Worm (Caenorhabditis elegans) whole organism, L2 larva: ENCODE measurements around the gene gpa-11.

Experiments
- C34F6.9 ChIP-seq: fragments of 150-350 bp; optimal IDR thresholded peaks from 2 replicates; lab custom pipeline; 2014; ENCODE audit warnings: missing biosample characterization, missing genetic modification characterization
- F13H6.1 ChIP-seq: sonication (generic microtip); optimal IDR thresholded peaks from 2 replicates; lab custom pipeline; 2016; ENCODE audit warnings: missing genetic modification characterization, missing compliant biosample characterization
- R02D3.7 ChIP-seq: fragments of 150-350 bp; optimal IDR thresholded peaks from 2 replicates; lab custom pipeline; 2014; ENCODE audit warnings: missing biosample characterization, missing genetic modification characterization
- Y55F3AM.14 ChIP-seq: fragments of 200-800 bp; sonication (Bioruptor generic); optimal IDR thresholded peaks from 2 replicates; lab custom pipeline; 2018; ENCODE audit warnings: mild to moderate bottlenecking, missing genetic modification characterization, missing compliant biosample characterization
- ZK546.5 ChIP-seq: sonication (generic microtip); optimal IDR thresholded peaks from 2 replicates; lab custom pipeline; 2017; ENCODE audit warnings: missing biosample characterization, missing genetic modification characterization
- alr-1 ChIP-seq: fragments of 150-350 bp; optimal IDR thresholded peaks from 2 replicates; lab custom pipeline; 2014; ENCODE audit warnings: missing biosample characterization, missing genetic modification characterization
- aly-2 ChIP-seq: fragments of 150-350 bp; optimal IDR thresholded peaks from 2 replicates; lab custom pipeline; 2014; ENCODE audit warnings: missing biosample characterization, missing genetic modification characterization
- ama-1 ChIP-seq: fragments of 150-350 bp; optimal IDR thresholded peaks from 2 replicates; lab custom pipeline; 2018; ENCODE audit warnings: inconsistent platforms
- blmp-1 ChIP-seq: sonication (generic microtip); optimal IDR thresholded peaks from 2 replicates; lab custom pipeline; 2017; ENCODE audit warnings: missing genetic modification characterization, mild to moderate bottlenecking, missing compliant biosample characterization, antibody characterized with exemption, moderate library complexity; ENCODE audit not compliant: insufficient read depth
- egl-27 ChIP-seq: sonication (generic microtip); optimal IDR thresholded peaks from 3 replicates; lab custom pipeline; 2017; ENCODE audit warnings: missing biosample characterization, missing genetic modification reagents, missing genetic modification characterization
- elt-1 ChIP-seq: fragments of 150-350 bp; optimal IDR thresholded peaks from 2 replicates; lab custom pipeline; 2014; ENCODE audit warnings: missing biosample characterization, missing genetic modification characterization
- elt-3 ChIP-seq: sonication (generic microtip); optimal IDR thresholded peaks from 2 replicates; lab custom pipeline; 2017; ENCODE audit warnings: missing biosample characterization, missing genetic modification characterization
- fos-1 ChIP-seq: fragments of 150-350 bp; optimal IDR thresholded peaks from 2 replicates; lab custom pipeline; 2014; ENCODE audit warnings: missing biosample characterization, missing genetic modification characterization
- gmeb-1 ChIP-seq: fragments of 150-350 bp; optimal IDR thresholded peaks from 2 replicates; lab custom pipeline; 2014; ENCODE audit warnings: missing biosample characterization, missing genetic modification characterization
- lin-11 ChIP-seq: fragments of 150-350 bp; sonication (generic microtip); optimal IDR thresholded peaks from 2 replicates; lab custom pipeline; 2014; ENCODE audit warnings: missing biosample characterization, missing genetic modification characterization, inconsistent platforms, mixed read lengths
- lin-13 ChIP-seq: fragments of 150-350 bp; optimal IDR thresholded peaks from 2 replicates; lab custom pipeline; 2014; ENCODE audit warnings: missing biosample characterization, missing genetic modification reagents, missing genetic modification characterization
- lin-39 ChIP-seq: fragments of 150-350 bp; optimal IDR thresholded peaks from 2 replicates; lab custom pipeline; 2014; ENCODE audit warnings: missing biosample characterization, missing genetic modification reagents, missing genetic modification characterization
- lsy-2 ChIP-seq, 2 experiments: fragments of 150-350 bp in 1 of 2; sonication (generic microtip) in 1 of 2; optimal IDR thresholded peaks; 2 replicates each; lab custom pipeline; 2014 to 2017; ENCODE audit warnings: missing biosample characterization in 2 of 2, missing genetic modification characterization in 2 of 2
- mab-5 ChIP-seq: fragments of 150-350 bp; optimal IDR thresholded peaks from 2 replicates; lab custom pipeline; 2014; ENCODE audit warnings: missing biosample characterization, missing genetic modification characterization
- mbf-1 ChIP-seq: sonication (generic microtip); optimal IDR thresholded peaks from 2 replicates; lab custom pipeline; 2017; ENCODE audit warnings: missing biosample characterization, missing genetic modification characterization
- mdl-1 ChIP-seq, 2 experiments: fragments of 150-350 bp in 1 of 2; sonication (generic microtip) in 1 of 2; optimal IDR thresholded peaks; 2 replicates each; lab custom pipeline; 2017; ENCODE audit warnings: missing biosample characterization in 2 of 2, missing genetic modification characterization in 2 of 2
- nhr-11 ChIP-seq: fragments of 150-350 bp; optimal IDR thresholded peaks from 2 replicates; lab custom pipeline; 2014; ENCODE audit warnings: missing biosample characterization, missing genetic modification characterization
- nhr-12 ChIP-seq: fragments of 150-350 bp; optimal IDR thresholded peaks from 2 replicates; lab custom pipeline; 2014; ENCODE audit warnings: missing biosample characterization, missing genetic modification characterization
- nhr-129 ChIP-seq: fragments of 150-350 bp; optimal IDR thresholded peaks from 2 replicates; lab custom pipeline; 2014; ENCODE audit warnings: missing biosample characterization, missing genetic modification characterization
- nhr-21 ChIP-seq: fragments of 150-350 bp; optimal IDR thresholded peaks from 2 replicates; lab custom pipeline; 2014; ENCODE audit warnings: missing biosample characterization, missing genetic modification characterization
- nhr-23 ChIP-seq: fragments of 150-350 bp; optimal IDR thresholded peaks from 2 replicates; lab custom pipeline; 2014; ENCODE audit warnings: missing biosample characterization, missing genetic modification reagents, missing genetic modification characterization
- nhr-237 ChIP-seq: fragments of 150-350 bp; optimal IDR thresholded peaks from 2 replicates; lab custom pipeline; 2014; ENCODE audit warnings: missing biosample characterization, missing genetic modification characterization
- nhr-25 ChIP-seq: fragments of 150-350 bp; sonication (generic microtip); optimal IDR thresholded peaks from 3 replicates; lab custom pipeline; 2014; ENCODE audit warnings: missing biosample characterization, missing genetic modification characterization
- nhr-6 ChIP-seq: fragments of 150-350 bp; optimal IDR thresholded peaks from 2 replicates; lab custom pipeline; 2014; ENCODE audit warnings: missing biosample characterization, missing genetic modification characterization
- peb-1 ChIP-seq: fragments of 150-350 bp; optimal IDR thresholded peaks from 2 replicates; lab custom pipeline; 2014; ENCODE audit warnings: missing biosample characterization, missing genetic modification characterization
- sem-4 ChIP-seq: fragments of 150-350 bp; optimal IDR thresholded peaks from 2 replicates; lab custom pipeline; 2014; ENCODE audit warnings: missing biosample characterization, missing genetic modification reagents, missing genetic modification characterization
- skn-1 ChIP-seq: sonication (generic microtip); optimal IDR thresholded peaks from 2 replicates; lab custom pipeline; 2017; ENCODE audit warnings: missing biosample characterization, missing genetic modification characterization
- snpc-4 ChIP-seq: fragments of 150-350 bp; optimal IDR thresholded peaks from 2 replicates; lab custom pipeline; 2014; ENCODE audit warnings: missing biosample characterization, missing genetic modification characterization
- unc-39 ChIP-seq: fragments of 150-350 bp; optimal IDR thresholded peaks from 2 replicates; lab custom pipeline; 2014; ENCODE audit warnings: missing biosample characterization, missing genetic modification characterization
- unc-55 ChIP-seq: fragments of 150-350 bp; sonication (generic microtip); optimal IDR thresholded peaks from 3 replicates; lab custom pipeline; 2014; ENCODE audit warnings: missing biosample characterization, missing genetic modification reagents, missing genetic modification characterization
- unc-62 ChIP-seq: fragments of 150-350 bp; optimal IDR thresholded peaks from 2 replicates; lab custom pipeline; 2014; ENCODE audit warnings: missing biosample characterization, missing genetic modification reagents, missing genetic modification characterization
- zag-1 ChIP-seq: fragments of 150-350 bp; optimal IDR thresholded peaks from 2 replicates; lab custom pipeline; 2014; ENCODE audit warnings: missing biosample characterization, missing genetic modification characterization
- ztf-1 ChIP-seq: fragments of 200-800 bp; sonication (Bioruptor generic); conservative IDR thresholded peaks from 2 replicates; pipeline ENCODE4 v1.3.6; 2022; ENCODE audit warnings: missing genetic modification characterization, missing compliant biosample characterization
- ztf-11 ChIP-seq: sonication (generic microtip); optimal IDR thresholded peaks from 2 replicates; lab custom pipeline; 2017; ENCODE audit warnings: missing biosample characterization, missing genetic modification characterization

gpa-11 gene

DNA sequence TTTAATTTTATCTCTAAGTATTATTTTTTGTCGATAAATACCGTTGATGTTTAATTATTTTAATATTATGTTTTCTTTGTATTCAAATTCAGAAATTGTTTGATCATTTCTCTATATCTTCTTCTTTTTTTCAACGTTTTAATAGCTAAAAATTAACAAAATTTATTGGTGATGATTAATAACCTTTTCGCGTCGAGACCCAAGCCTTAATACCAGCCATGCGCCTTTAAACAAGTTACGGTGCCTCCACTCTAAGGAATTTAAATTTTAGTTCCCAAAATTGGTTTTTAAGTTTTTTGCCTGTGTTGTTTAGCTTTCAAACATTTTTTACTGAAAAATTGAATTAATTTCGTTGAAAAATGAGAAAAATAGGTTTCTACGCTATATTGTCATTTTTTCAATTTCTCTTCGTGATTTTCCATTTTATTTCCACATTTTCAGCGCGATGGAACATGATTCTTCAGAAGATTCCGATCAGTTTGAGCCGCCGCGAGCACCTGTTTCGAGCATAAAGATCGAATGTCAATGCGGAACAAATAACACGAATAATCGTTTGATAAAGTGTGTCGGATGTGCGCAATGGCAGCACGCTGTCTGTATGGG lies 17.8 kb upstream of the gpa-11 start, which contains the start of gene C16A11.3:
C16A11.3 (plus strand) TSS at position 440 of the 603 bp plus-strand sequence.
- TF ChIP-seq ztf-11 (no peak), sem-4 (tag; lab: Kevin White, UChicago) (no peak), C34F6.9 (no peak), mbf-1 (tag; lab: Kevin White, UChicago) (no peak), unc-55 (GFP tag; lab: Kevin White, UChicago) (no peak), ZK546.5 (tag; lab: Kevin White, UChicago) (no peak), ztf-1 (GFP tag; lab: Robert Waterston, UW) (no peak), nhr-12 (tag; lab: Kevin White, UChicago) (no peak), alr-1 (no peak), lsy-2 (tag; optimal IDR thresholded peaks at IDR 0.05; lab: Kevin White, UChicago) (no peak), blmp-1 (tag; lab: Kevin White, UChicago) (no peak), aly-2 (tag; lab: Kevin White, UChicago) (no peak), nhr-129 (tag; lab: Kevin White, UChicago) (no peak), skn-1 (no peak), fos-1 (tag; lab: Kevin White, UChicago) (no peak), elt-1 (no peak), egl-27 (tag; lab: Kevin White, UChicago) (no peak)

DNA sequence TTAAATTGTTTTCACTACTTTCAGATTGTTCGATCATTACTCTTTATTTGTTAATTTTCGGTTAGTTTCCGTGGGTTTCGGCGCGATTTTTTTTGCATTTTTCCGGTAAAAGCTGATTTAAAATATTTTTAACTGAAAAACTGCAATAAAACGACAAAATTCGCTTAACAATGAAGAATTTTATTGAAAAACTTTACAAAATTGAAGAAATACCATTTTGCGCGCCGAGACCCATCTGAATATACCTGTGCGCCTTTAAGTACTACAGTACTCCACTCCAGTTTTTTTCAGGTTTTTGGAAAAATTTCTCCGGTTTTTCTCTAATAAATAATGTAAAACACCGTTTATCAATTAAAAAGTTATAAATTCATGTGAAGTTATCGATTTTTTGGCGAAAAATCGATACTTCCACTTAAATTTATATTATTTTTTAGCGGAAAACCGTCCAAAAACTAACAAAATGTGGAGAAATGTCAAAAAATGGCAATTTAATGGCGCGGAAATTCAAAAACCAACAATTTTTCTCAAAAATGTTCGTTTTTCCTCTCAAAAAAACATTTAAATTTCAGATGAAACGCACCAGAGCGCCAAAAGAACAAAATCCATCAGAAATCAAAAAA lies 16.1 kb upstream of the gpa-11 start, which contains the start of gene C16A11.10:
C16A11.10 (plus strand) TSS at position 570 of the 620 bp plus-strand sequence.
- no peak for TF ChIP-seq nhr-21 (tag; lab: Kevin White, UChicago)
- TF ChIP-seq alr-1, result no peak
- TF ChIP-seq nhr-25 (tag; lab: Kevin White, UChicago), result no peak
- no peak for TF ChIP-seq zag-1
- no peak for TF ChIP-seq nhr-6 (tag; lab: Kevin White, UChicago)
- TF ChIP-seq nhr-23 (tag; lab: Kevin White, UChicago), result no peak
- TF ChIP-seq nhr-11 (tag; lab: Kevin White, UChicago), result no peak
- TF ChIP-seq Y55F3AM.14 (GFP tag; lab: Kevin White, UChicago), result no peak
- no peak for TF ChIP-seq snpc-4 (tag; lab: Kevin White, UChicago)
- TF ChIP-seq unc-62, result no peak
- TF ChIP-seq elt-3 (tag; lab: Kevin White, UChicago), result no peak
- TF ChIP-seq fos-1 (tag; lab: Kevin White, UChicago), result no peak
- TF ChIP-seq nhr-237 (tag; lab: Kevin White, UChicago), result no peak
- TF ChIP-seq gmeb-1, result no peak
- TF ChIP-seq mab-5 (tag; lab: Kevin White, UChicago), result no peak

DNA sequence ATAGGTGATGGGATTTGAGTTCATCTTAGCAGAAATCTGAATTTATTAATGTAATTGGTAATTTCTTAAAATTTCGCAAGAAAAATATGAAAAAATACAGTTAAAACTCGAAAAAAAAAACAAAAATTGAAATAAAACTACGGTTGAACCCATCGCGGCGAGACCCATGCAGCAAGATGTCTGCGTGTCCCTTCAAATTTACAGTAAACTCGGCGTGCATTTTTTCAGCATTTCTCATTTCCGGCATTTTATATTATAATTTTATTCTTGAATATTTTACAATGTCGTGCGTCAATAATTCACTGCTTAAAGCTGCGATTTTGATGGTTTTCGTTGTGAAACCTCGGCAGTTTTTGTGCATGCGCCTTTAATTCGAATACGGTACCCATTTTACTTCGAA lies 11.0 kb upstream of the gpa-11 start, which contains the start of gene fbxc-43:
fbxc-43 (minus strand) TSS at position 38 of the 400 bp plus-strand sequence.
- no peak for TF ChIP-seq lin-39 (tag; lab: Kevin White, UChicago)
- TF ChIP-seq skn-1, result no peak
- no peak for TF ChIP-seq C34F6.9

DNA sequence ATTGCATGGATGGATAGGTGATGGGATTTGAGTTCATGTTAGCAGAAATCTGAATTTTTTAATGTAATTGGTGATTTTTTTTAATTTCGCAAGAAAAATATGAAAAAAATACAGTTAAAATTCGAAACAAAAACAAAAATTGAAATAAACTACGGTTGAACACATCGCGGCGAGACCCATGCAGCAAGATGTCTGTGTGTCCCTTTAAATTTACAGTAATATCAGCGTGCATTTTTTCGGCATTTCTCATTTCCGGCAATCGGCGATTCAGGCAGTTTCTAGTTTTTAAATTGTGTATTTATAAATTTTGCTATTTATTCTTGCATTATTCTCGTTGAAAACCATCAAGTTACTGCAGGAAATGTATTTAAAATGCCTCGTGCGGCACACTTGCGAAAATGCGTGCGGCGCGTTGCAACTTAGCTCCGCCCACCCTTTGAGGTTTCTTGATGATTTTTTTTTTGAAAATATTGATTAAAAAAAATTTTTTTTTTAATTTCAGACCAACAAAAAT lies 9.2 kb upstream of the gpa-11 start, which contains the start of the genes fbxc-44 and C16A11.2:
fbxc-44 (minus strand) TSS at position 51 of the 514 bp plus-strand sequence.
C16A11.2 (plus strand) TSS at position 503 of the 514 bp plus-strand sequence.
- TF ChIP-seq gmeb-1 (peak; percentile 51), nhr-129 (tag; lab: Kevin White, UChicago) (peak; percentile 5), aly-2 (tag; lab: Kevin White, UChicago) (no peak), unc-55 (GFP tag; lab: Kevin White, UChicago) (peak; percentile 45), lin-11 (peak; percentile 18), F13H6.1 (tag; lab: Kevin White, UChicago) (peak; percentile 22)

DNA sequence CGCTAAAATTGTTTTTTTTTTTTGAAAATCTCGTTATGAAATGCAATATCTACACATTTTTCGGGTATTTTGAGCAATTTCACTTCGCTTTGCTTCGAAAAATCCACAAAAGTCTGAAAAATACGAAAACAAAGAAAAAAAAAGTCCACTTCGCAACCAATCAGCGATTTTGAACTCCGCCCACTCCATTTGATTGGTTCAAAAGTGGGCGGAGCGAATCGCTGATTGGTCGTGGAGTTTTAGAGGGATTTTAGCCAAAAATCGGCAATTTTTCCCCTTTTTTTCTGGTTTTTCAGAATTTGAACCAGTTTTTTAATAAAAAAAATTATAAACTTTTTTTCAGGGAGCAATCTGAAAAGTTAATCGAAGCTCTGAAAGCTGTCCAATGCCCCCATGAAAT lies 8.0 kb upstream of the gpa-11 start:
- TF ChIP-seq lin-13 (GFP tag; lab: Kevin White, UChicago) (no peak), peb-1 (tag; lab: Kevin White, UChicago) (no peak), F13H6.1 (tag; lab: Kevin White, UChicago) (no peak), snpc-4 (tag; lab: Kevin White, UChicago) (no peak), mbf-1 (tag; lab: Kevin White, UChicago) (no peak), nhr-6 (tag; lab: Kevin White, UChicago) (no peak), unc-39 (tag; lab: Kevin White, UChicago) (no peak), lin-39 (tag; lab: Kevin White, UChicago) (no peak), unc-62 (no peak), mdl-1 (tag; optimal IDR thresholded peaks at IDR 0.05; lab: Kevin White, UChicago) (no peak), Y55F3AM.14 (GFP tag; lab: Kevin White, UChicago) (no peak), R02D3.7 (tag; lab: Kevin White, UChicago) (no peak), fos-1 (tag; lab: Kevin White, UChicago) (no peak), egl-27 (tag; lab: Kevin White, UChicago) (no peak), nhr-129 (tag; lab: Kevin White, UChicago) (no peak), nhr-11 (tag; lab: Kevin White, UChicago) (no peak), zag-1 (no peak), ama-1 (lab: Kevin White, UChicago) (no peak), unc-55 (GFP tag; lab: Kevin White, UChicago) (no peak)
